Worm (Caenorhabditis elegans) whole organism, L3 larva: Measurements from ENCODE around the gene R12C12.9.

Source experiments
- ZK546.5 ChIP-seq: sonication (generic microtip); optimal IDR thresholded peaks from 2 replicates; lab custom pipeline; 2017; ENCODE audit warnings: missing biosample characterization, missing genetic modification characterization
- aly-2 ChIP-seq: fragments of 150-350 bp; optimal IDR thresholded peaks from 2 replicates; lab custom pipeline; 2014; ENCODE audit warnings: missing biosample characterization, missing genetic modification characterization
- ama-1 ChIP-seq: fragments of 150-350 bp; optimal IDR thresholded peaks from 2 replicates; lab custom pipeline; 2018
- ceh-16 ChIP-seq: sonication (generic microtip); optimal IDR thresholded peaks from 2 replicates; lab custom pipeline; 2017; ENCODE audit warnings: missing biosample characterization, missing genetic modification characterization
- ceh-28 ChIP-seq: fragments of 150-350 bp; optimal IDR thresholded peaks from 2 replicates; lab custom pipeline; 2014; ENCODE audit warnings: missing biosample characterization, missing genetic modification reagents, missing genetic modification characterization
- ceh-82 ChIP-seq: fragments of 150-350 bp; optimal IDR thresholded peaks from 2 replicates; lab custom pipeline; 2014; ENCODE audit warnings: missing biosample characterization, missing genetic modification characterization
- ceh-9 ChIP-seq: sonication (generic microtip); optimal IDR thresholded peaks from 2 replicates; lab custom pipeline; 2018; ENCODE audit warnings: missing biosample characterization, missing genetic modification characterization
- daf-12 ChIP-seq: fragments of 150-350 bp; optimal IDR thresholded peaks from 2 replicates; lab custom pipeline; 2014; ENCODE audit warnings: missing biosample characterization, missing genetic modification reagents, missing genetic modification characterization
- egl-5 ChIP-seq: fragments of 150-350 bp; optimal IDR thresholded peaks from 2 replicates; lab custom pipeline; 2017; ENCODE audit warnings: missing biosample characterization, missing genetic modification reagents, missing genetic modification characterization, inconsistent platforms
- elt-1 ChIP-seq: fragments of 150-350 bp; optimal IDR thresholded peaks from 2 replicates; lab custom pipeline; 2014; ENCODE audit warnings: missing biosample characterization, missing genetic modification characterization
- elt-2 ChIP-seq: sonication (generic microtip); optimal IDR thresholded peaks from 2 replicates; lab custom pipeline; 2016; ENCODE audit warnings: missing genetic modification reagents, mild to moderate bottlenecking, missing genetic modification characterization, missing compliant biosample characterization
- elt-3 ChIP-seq, 3 experiments: fragments of 150-350 bp in 1 of 3; sonication (generic microtip) in 2 of 3; optimal IDR thresholded peaks; 2 replicates in 2 of 3; 4 replicates in 1 of 3; lab custom pipeline; 2014 to 2017; ENCODE audit warnings: missing biosample characterization in 3 of 3, missing genetic modification characterization in 3 of 3
- eor-1 ChIP-seq, 2 experiments: fragments of 150-350 bp; optimal IDR thresholded peaks; 2 replicates each; lab custom pipeline; 2014 to 2018; ENCODE audit warnings: missing biosample characterization in 2 of 2, missing genetic modification characterization in 2 of 2
- fkh-10 ChIP-seq: sonication (generic microtip); optimal IDR thresholded peaks from 2 replicates; lab custom pipeline; 2017; ENCODE audit warnings: missing biosample characterization, missing genetic modification reagents, missing genetic modification characterization
- fkh-2 ChIP-seq: fragments of 150-350 bp; optimal IDR thresholded peaks from 2 replicates; lab custom pipeline; 2014; ENCODE audit warnings: missing biosample characterization, missing genetic modification reagents, missing genetic modification characterization
- fos-1 ChIP-seq: fragments of 150-350 bp; optimal IDR thresholded peaks from 2 replicates; lab custom pipeline; 2014; ENCODE audit warnings: missing biosample characterization, missing genetic modification characterization
- hmg-11 ChIP-seq: sonication (generic microtip); optimal IDR thresholded peaks from 2 replicates; lab custom pipeline; 2016; ENCODE audit warnings: missing genetic modification characterization, missing compliant biosample characterization
- jun-1 ChIP-seq: fragments of 150-350 bp; optimal IDR thresholded peaks from 2 replicates; lab custom pipeline; 2014; ENCODE audit warnings: missing biosample characterization, missing genetic modification reagents, missing genetic modification characterization
- lin-15B ChIP-seq: fragments of 150-350 bp; optimal IDR thresholded peaks from 2 replicates; lab custom pipeline; 2014; ENCODE audit warnings: missing biosample characterization, missing genetic modification characterization
- lin-39 ChIP-seq: fragments of 150-350 bp; optimal IDR thresholded peaks from 2 replicates; lab custom pipeline; 2018; ENCODE audit warnings: missing biosample characterization, missing genetic modification reagents, missing genetic modification characterization
- lsy-12 ChIP-seq: sonication (generic microtip); optimal IDR thresholded peaks from 2 replicates; lab custom pipeline; 2016; ENCODE audit warnings: mild to moderate bottlenecking, missing genetic modification characterization, missing compliant biosample characterization
- mdl-1 ChIP-seq: fragments of 150-350 bp; optimal IDR thresholded peaks from 2 replicates; lab custom pipeline; 2014; ENCODE audit warnings: missing biosample characterization, missing genetic modification characterization
- mml-1 ChIP-seq: fragments of 150-350 bp; sonication (generic microtip); optimal IDR thresholded peaks from 3 replicates; lab custom pipeline; 2014; ENCODE audit warnings: missing biosample characterization, missing genetic modification characterization
- nfya-1 ChIP-seq: sonication (generic microtip); optimal IDR thresholded peaks from 2 replicates; lab custom pipeline; 2017; ENCODE audit warnings: missing genetic modification characterization, mild to moderate bottlenecking, missing compliant biosample characterization, antibody characterized with exemption, moderate library complexity; ENCODE audit not compliant: insufficient read depth
- nhr-11 ChIP-seq: fragments of 150-350 bp; optimal IDR thresholded peaks from 2 replicates; lab custom pipeline; 2014; ENCODE audit warnings: missing biosample characterization, missing genetic modification characterization
- nhr-12 ChIP-seq: fragments of 150-350 bp; optimal IDR thresholded peaks from 2 replicates; lab custom pipeline; 2014; ENCODE audit warnings: missing biosample characterization, missing genetic modification characterization
- nhr-23 ChIP-seq: fragments of 150-350 bp; optimal IDR thresholded peaks from 2 replicates; lab custom pipeline; 2014; ENCODE audit warnings: missing biosample characterization, missing genetic modification reagents, missing genetic modification characterization
- nhr-237 ChIP-seq: fragments of 150-350 bp; optimal IDR thresholded peaks from 2 replicates; lab custom pipeline; 2014; ENCODE audit warnings: missing biosample characterization, missing genetic modification characterization
- nhr-25 ChIP-seq: sonication (generic microtip); optimal IDR thresholded peaks from 2 replicates; lab custom pipeline; 2017; ENCODE audit warnings: missing biosample characterization, missing genetic modification characterization
- nhr-28 ChIP-seq: fragments of 150-350 bp; optimal IDR thresholded peaks from 2 replicates; lab custom pipeline; 2014; ENCODE audit warnings: missing biosample characterization, missing genetic modification characterization
- nhr-43 ChIP-seq: sonication (generic microtip); optimal IDR thresholded peaks from 2 replicates; lab custom pipeline; 2016; ENCODE audit warnings: mild to moderate bottlenecking, missing genetic modification characterization, missing compliant biosample characterization; ENCODE audit not compliant: poor library complexity, severe bottlenecking
- nhr-67 ChIP-seq: fragments of 150-350 bp; optimal IDR thresholded peaks from 2 replicates; lab custom pipeline; 2014; ENCODE audit warnings: missing biosample characterization, missing genetic modification characterization
- nhr-76 ChIP-seq: fragments of 150-350 bp; sonication (generic microtip); optimal IDR thresholded peaks from 5 replicates; lab custom pipeline; 2014; ENCODE audit warnings: missing biosample characterization, missing genetic modification characterization
- nhr-77 ChIP-seq: fragments of 150-350 bp; optimal IDR thresholded peaks from 2 replicates; lab custom pipeline; 2014; ENCODE audit warnings: missing biosample characterization, missing genetic modification characterization
- pha-4 ChIP-seq: fragments of 150-350 bp; optimal IDR thresholded peaks from 2 replicates; lab custom pipeline; 2014; ENCODE audit warnings: missing biosample characterization, missing genetic modification reagents, missing genetic modification characterization
- pqm-1 ChIP-seq: fragments of 150-350 bp; optimal IDR thresholded peaks from 2 replicates; lab custom pipeline; 2017; ENCODE audit warnings: missing biosample characterization, missing genetic modification characterization, inconsistent platforms
- sea-2 ChIP-seq: fragments of 150-350 bp; sonication (generic microtip); optimal IDR thresholded peaks from 4 replicates; lab custom pipeline; 2014; ENCODE audit warnings: missing biosample characterization, missing genetic modification reagents, missing genetic modification characterization
- skn-1 ChIP-seq: fragments of 150-350 bp; optimal IDR thresholded peaks from 2 replicates; lab custom pipeline; 2014; ENCODE audit warnings: missing biosample characterization, missing genetic modification characterization
- snpc-4 ChIP-seq: fragments of 150-350 bp; optimal IDR thresholded peaks from 2 replicates; lab custom pipeline; 2014; ENCODE audit warnings: missing biosample characterization, missing genetic modification characterization
- tbx-2 ChIP-seq: sonication (generic microtip); optimal IDR thresholded peaks from 2 replicates; lab custom pipeline; 2016; ENCODE audit warnings: mild to moderate bottlenecking, missing genetic modification characterization, missing compliant biosample characterization
- unc-62 ChIP-seq: fragments of 150-350 bp; sonication (generic microtip); optimal IDR thresholded peaks from 4 replicates; lab custom pipeline; 2014; ENCODE audit warnings: missing biosample characterization, missing genetic modification reagents, missing genetic modification characterization
- zag-1 ChIP-seq: fragments of 150-350 bp; optimal IDR thresholded peaks from 2 replicates; lab custom pipeline; 2014; ENCODE audit warnings: missing biosample characterization, missing genetic modification characterization
- ztf-11 ChIP-seq: fragments of 150-350 bp; optimal IDR thresholded peaks from 2 replicates; lab custom pipeline; 2014; ENCODE audit warnings: missing biosample characterization, missing genetic modification characterization
- ztf-4 ChIP-seq: fragments of 150-350 bp; optimal IDR thresholded peaks from 2 replicates; lab custom pipeline; 2014; ENCODE audit warnings: missing biosample characterization, missing genetic modification characterization

R12C12.9 gene

DNA sequence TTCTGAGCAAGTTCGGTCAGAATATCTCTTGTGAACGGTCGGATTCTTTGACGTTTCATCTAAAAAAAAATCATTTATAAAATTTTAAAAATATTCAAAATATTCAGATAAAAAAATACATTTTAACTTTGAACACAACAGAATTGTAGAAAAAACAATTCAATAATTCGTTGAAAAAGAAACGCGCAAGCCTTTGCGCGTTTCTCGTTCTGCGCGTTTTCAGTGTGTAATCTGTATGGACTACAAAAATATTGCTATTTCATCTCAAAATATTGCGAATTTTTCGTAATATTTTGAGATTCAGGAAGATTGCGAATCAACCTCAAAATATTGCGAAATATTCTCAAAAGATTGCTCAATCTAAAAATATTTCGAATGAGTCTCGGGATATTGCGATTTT lies 31.1 kb upstream of the R12C12.9 start, which contains the start of gene R12C12.7:
R12C12.7 (minus strand) TSS at position 59 of the 400 bp plus-strand sequence.
- no peak for TF ChIP-seq nhr-76 (tag; lab: Kevin White, UChicago)
- no peak for TF ChIP-seq elt-1 (tag; lab: Kevin White, UChicago)
- TF ChIP-seq ZK546.5 (tag; lab: Kevin White, UChicago): no peak
- no peak for TF ChIP-seq elt-3 (tag; optimal IDR thresholded peaks at IDR 0.05; lab: Kevin White, UChicago)
- peak; percentile 4 for TF ChIP-seq nhr-23 (tag; lab: Kevin White, UChicago)
- peak; percentile 3 for TF ChIP-seq elt-2
- peak; percentile 79 for TF ChIP-seq pqm-1 (tag; lab: Kevin White, UChicago)

DNA sequence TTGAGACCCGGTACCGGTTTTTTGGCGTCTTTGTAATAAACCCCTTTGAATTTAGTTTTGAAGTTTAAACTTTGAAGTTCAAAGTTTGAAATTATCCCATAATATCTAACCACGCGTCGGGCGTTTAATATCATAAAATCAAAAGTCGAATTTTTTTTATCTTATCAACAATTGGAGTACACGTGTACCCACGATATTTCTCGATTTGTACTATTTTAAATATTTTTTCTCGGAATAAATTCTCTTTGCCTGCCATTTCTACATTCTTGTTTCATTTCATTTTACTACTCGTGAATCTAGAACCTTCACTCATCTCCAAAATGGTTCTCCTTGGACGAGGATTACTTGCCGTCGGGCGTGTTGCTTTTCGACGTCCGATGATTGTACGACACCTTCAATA lies 25.3 kb upstream of the R12C12.9 start, which contains the start of gene gldc-1:
gldc-1 (plus strand) TSS at position 301 of the 400 bp plus-strand sequence.
- TF ChIP-seq snpc-4 (no peak), mdl-1 (tag; lab: Kevin White, UChicago) (no peak), pqm-1 (tag; lab: Kevin White, UChicago) (peak; percentile 50)

DNA sequence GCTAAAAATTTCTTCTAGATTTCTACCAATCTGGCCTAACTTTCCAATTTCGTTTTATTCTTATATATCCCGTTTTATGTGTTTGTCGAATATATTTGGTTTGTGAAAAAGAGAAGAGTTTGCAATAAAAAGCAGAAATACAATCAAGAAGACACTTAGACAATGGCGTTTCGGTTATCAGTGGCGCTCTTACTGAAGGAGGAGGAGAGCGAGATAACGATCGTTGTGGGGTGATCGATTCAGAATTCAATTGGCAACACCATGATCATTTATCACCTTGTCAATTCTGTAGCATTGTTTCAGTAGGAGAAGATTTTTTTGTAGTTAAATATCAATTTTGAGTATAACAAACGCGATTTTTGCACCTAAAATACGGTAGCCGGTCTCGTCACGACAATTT lies 24.8 kb upstream of the R12C12.9 start:
- TF ChIP-seq sea-2 (GFP tag; lab: Kevin White, UChicago) (no peak), fos-1 (no peak), ceh-82 (tag; lab: Kevin White, UChicago) (no peak), zag-1 (tag; lab: Kevin White, UChicago) (no peak), egl-5 (no peak), pqm-1 (tag; lab: Kevin White, UChicago) (peak; percentile 79), nhr-28 (tag; lab: Kevin White, UChicago) (no peak), elt-2 (peak; percentile 89), nhr-77 (tag; lab: Kevin White, UChicago) (no peak)

DNA sequence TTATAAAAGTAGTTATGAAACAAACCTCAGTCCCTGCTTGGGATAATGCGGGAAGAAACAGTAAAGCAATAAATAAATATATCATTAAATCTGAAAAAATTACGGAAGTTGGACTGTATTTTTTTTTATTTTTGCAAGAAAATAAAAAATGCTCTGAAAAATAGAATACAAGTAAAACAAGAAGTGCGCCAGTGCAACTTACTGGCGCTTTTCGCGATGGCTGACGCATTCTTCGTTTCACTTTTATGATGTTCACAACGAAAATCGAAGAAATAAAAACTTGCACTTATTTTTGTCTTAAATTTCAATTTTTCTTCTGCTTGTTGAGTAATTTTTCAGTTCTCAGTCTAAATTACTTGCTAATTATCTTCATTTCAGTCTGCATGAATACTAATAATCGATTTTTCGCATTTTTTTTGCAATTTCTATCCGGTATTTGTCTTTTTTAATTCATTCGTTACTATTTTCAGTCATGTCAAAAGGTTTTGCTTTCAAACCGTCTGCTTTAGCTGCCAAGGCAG lies 22.9 kb upstream of the R12C12.9 start, which contains the start of the genes R12C12.6 and ran-5:
R12C12.6 (minus strand) TSS at position 229 of the 521 bp plus-strand sequence.
ran-5 (plus strand) TSS at position 471 of the 521 bp plus-strand sequence.
- TF ChIP-seq pqm-1 (tag; lab: Kevin White, UChicago): no peak
- no peak for TF ChIP-seq ceh-9
- no peak for TF ChIP-seq nhr-77 (tag; lab: Kevin White, UChicago)
- TF ChIP-seq fos-1: no peak
- no peak for TF ChIP-seq zag-1 (tag; lab: Kevin White, UChicago)
- peak; percentile 85 for TF ChIP-seq nhr-43 (tag; lab: Kevin White, UChicago)
- peak; percentile 59 for TF ChIP-seq elt-2
- no peak for TF ChIP-seq fkh-2 (tag; lab: Kevin White, UChicago)
- peak; percentile 20 for TF ChIP-seq egl-5
- peak; percentile 52 for TF ChIP-seq jun-1 (tag; lab: Kevin White, UChicago)
- no peak for TF ChIP-seq mml-1 (tag; lab: Kevin White, UChicago)
- peak; percentile 1 for TF ChIP-seq aly-2 (tag; lab: Kevin White, UChicago)
- TF ChIP-seq eor-1 (tag; optimal IDR thresholded peaks at IDR 0.05; lab: Kevin White, UChicago): no peak
- TF ChIP-seq nhr-23 (tag; lab: Kevin White, UChicago): peak; percentile 90
- TF ChIP-seq tbx-2 (tag; lab: Kevin White, UChicago): peak; percentile 76
- peak; percentile 16 for TF ChIP-seq fkh-10 (GFP tag; lab: Kevin White, UChicago)
- peak; percentile 84 for TF ChIP-seq lin-15B (tag; lab: Kevin White, UChicago)
- peak; percentile 18 for TF ChIP-seq lin-39 (tag; lab: Kevin White, UChicago)
- peak; percentile 87 for TF ChIP-seq snpc-4
- TF ChIP-seq ZK546.5 (tag; lab: Kevin White, UChicago): peak; percentile 20
- no peak for TF ChIP-seq ztf-11
- TF ChIP-seq nhr-25: peak; percentile 74
- TF ChIP-seq sea-2 (GFP tag; lab: Kevin White, UChicago): no peak
- no peak for TF ChIP-seq ceh-16 (tag; lab: Kevin White, UChicago)
- TF ChIP-seq ama-1: no peak
- TF ChIP-seq unc-62 (GFP tag; lab: Kevin White, UChicago): no peak
- TF ChIP-seq nhr-76 (tag; lab: Kevin White, UChicago): no peak
- no peak for TF ChIP-seq nhr-237 (tag; lab: Kevin White, UChicago)
- no peak for TF ChIP-seq nhr-12 (tag; lab: Kevin White, UChicago)
- TF ChIP-seq nfya-1 (tag; lab: Kevin White, UChicago): peak; percentile 76
- TF ChIP-seq hmg-11: peak; percentile 70
- TF ChIP-seq lsy-12 (tag; lab: Kevin White, UChicago): peak; percentile 79
- no peak for TF ChIP-seq daf-12 (tag; lab: Kevin White, UChicago)
- peak; percentile 40 for TF ChIP-seq skn-1 (tag; lab: Kevin White, UChicago)
- TF ChIP-seq ceh-28 (tag; lab: Kevin White, UChicago): peak; percentile 62
- TF ChIP-seq mdl-1 (tag; lab: Kevin White, UChicago): no peak
- peak; percentile 83 for TF ChIP-seq pha-4 (tag; lab: Kevin White, UChicago)
- TF ChIP-seq nhr-28 (tag; lab: Kevin White, UChicago): no peak
- TF ChIP-seq nhr-67 (tag; lab: Kevin White, UChicago): no peak
- no peak for TF ChIP-seq ceh-82 (tag; lab: Kevin White, UChicago)
- no peak for TF ChIP-seq ztf-4 (tag; lab: Kevin White, UChicago)
- TF ChIP-seq elt-3 (tag; optimal IDR thresholded peaks at IDR 0.05; lab: Kevin White, UChicago): no peak
- TF ChIP-seq elt-1 (tag; lab: Kevin White, UChicago): no peak
- TF ChIP-seq nhr-11: peak; percentile 35
